Fruit fly (Drosophila melanogaster): Measurements from ENCODE around the gene CG14562.
A peak's percentile ranks its signal among the peaks of the same experiment; 100 is the strongest.

The CG14562 gene

dm6 chr3L:21941615-21942259 is at the start of gene CG14562, which contains the start of gene PolH:
Gene CG14562, plus strand, starts transcription at chr3L:21942221.
Gene PolH, minus strand, starts transcription at chr3L:21941812.
- TF ChIP-seq CG13204 (GFP tag; optimal IDR thresholded peaks at IDR 0.05) = no peak
- no peak for TF ChIP-seq Pif1B (GFP tag; optimal IDR thresholded peaks at IDR 0.05)
- no peak for TF ChIP-seq Ets98B (GFP tag; IDR thresholded peaks at IDR 0.05)
- no peak for TF ChIP-seq CG8301 (tag; optimal IDR thresholded peaks at IDR 0.05)
- no peak for TF ChIP-seq CG10348 (GFP tag; IDR thresholded peaks at IDR 0.05)
- TF ChIP-seq EcR (GFP tag; optimal IDR thresholded peaks at IDR 0.05) = no peak
- no peak for TF ChIP-seq CG4496 (GFP tag; IDR thresholded peaks at IDR 0.05)
- no peak for TF ChIP-seq CG17806 (tag; optimal IDR thresholded peaks at IDR 0.05)
- no peak for TF ChIP-seq CG32121 (GFP tag; IDR thresholded peaks at IDR 0.05)

DNA sequence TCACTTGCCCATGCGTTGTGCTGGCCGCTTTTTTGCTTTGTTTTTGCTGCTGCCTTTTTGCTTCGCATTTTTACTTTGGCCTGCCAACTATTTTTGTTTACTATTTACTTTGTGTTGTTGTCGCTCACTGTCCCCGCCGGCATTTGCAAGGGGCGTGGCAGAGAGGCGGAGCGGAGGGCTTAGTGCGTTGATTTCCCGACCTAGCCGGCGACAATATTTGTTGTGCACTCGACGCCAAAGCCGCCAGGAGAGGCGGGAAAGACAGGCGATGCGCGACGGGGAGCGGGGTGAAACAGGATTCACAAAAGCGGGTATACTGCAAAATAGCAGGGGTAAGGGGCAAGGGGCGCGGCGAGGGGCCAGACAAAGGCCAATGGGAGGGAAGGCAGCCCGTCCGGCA is 49.3 kb upstream of the CG14562 start:
- TF ChIP-seq fd96Ca (GFP tag; IDR thresholded peaks at IDR 0.05) (peak; percentile 65; the same call in 2 of the 3 replicates), CG9948 (tag; optimal IDR thresholded peaks at IDR 0.05) (peak; percentile 35), D1 (tag; optimal IDR thresholded peaks at IDR 0.05) (no peak), CG13204 (GFP tag; optimal IDR thresholded peaks at IDR 0.05) (peak; percentile 97), CG4496 (GFP tag; IDR thresholded peaks at IDR 0.05) (peak; percentile 73; the same call in 2 of the 3 replicates), Pif1A (GFP tag; optimal IDR thresholded peaks at IDR 0.05) (no peak), rn (GFP tag; IDR thresholded peaks at IDR 0.05) (0 out of 2 replicates have a peak, but pooled peaks have one; percentile 24), CG12605 (GFP tag; IDR thresholded peaks at IDR 0.05) (peak; percentile 63; the same call in 1 of the 2 replicates), CG14655 (GFP tag; optimal IDR thresholded peaks at IDR 0.05) (peak; percentile 63), CG15710 (tag; optimal IDR thresholded peaks at IDR 0.05) (peak; percentile 4), CG8301 (tag; optimal IDR thresholded peaks at IDR 0.05) (peak; percentile 30), Ets98B (GFP tag; IDR thresholded peaks at IDR 0.05) (0 out of 2 replicates have a peak, but pooled peaks have one; percentile 49), CG8159 (tag; optimal IDR thresholded peaks at IDR 0.05) (peak; percentile 16), CG34367 (tag; optimal IDR thresholded peaks at IDR 0.05) (peak; percentile 41), EcR (GFP tag; optimal IDR thresholded peaks at IDR 0.05) (peak; percentile 94), CG10348 (GFP tag; IDR thresholded peaks at IDR 0.05) (no peak), CG32121 (GFP tag; IDR thresholded peaks at IDR 0.05) (peak; percentile 78), CG17806 (tag; optimal IDR thresholded peaks at IDR 0.05) (no peak), Pif1B (GFP tag; optimal IDR thresholded peaks at IDR 0.05) (peak; percentile 41), gl (tag; optimal IDR thresholded peaks at IDR 0.05) (peak; percentile 60), Snoo (tag; optimal IDR thresholded peaks at IDR 0.05) (no peak)

DNA sequence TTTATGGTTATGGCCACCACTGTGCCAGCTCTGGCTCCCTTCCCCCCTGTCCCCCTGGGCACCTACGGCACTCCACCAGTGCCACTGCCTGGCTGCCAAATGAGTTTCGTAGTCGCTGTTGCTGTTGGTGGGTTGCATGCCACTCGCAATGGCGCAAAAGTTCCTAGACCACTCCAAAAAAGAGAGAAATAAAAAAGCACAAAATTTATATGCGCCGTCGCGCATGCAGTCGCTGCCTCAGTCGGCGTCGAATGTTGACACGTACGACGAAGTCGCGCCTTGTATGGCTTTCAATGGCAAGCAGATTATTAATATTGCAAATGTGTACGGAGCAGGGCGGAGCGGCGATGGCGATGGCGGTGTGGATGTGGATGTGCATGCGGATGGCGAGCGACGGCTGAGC is 48.3 kb upstream of the CG14562 start:
- TF ChIP-seq CG8159 (tag; optimal IDR thresholded peaks at IDR 0.05) (no peak), Pif1A (GFP tag; optimal IDR thresholded peaks at IDR 0.05) (no peak), CG13204 (GFP tag; optimal IDR thresholded peaks at IDR 0.05) (peak; percentile 93), fd96Ca (GFP tag; IDR thresholded peaks at IDR 0.05) (peak; percentile 66; the same call in 2 of the 3 replicates), CG12605 (GFP tag; IDR thresholded peaks at IDR 0.05) (peak; percentile 38; the same call in 1 of the 2 replicates), CG4496 (GFP tag; IDR thresholded peaks at IDR 0.05) (no peak), CG8301 (tag; optimal IDR thresholded peaks at IDR 0.05) (no peak), CG32121 (GFP tag; IDR thresholded peaks at IDR 0.05) (peak; percentile 23; the same call in 1 of the 2 replicates), Pif1B (GFP tag; optimal IDR thresholded peaks at IDR 0.05) (no peak), gl (tag; optimal IDR thresholded peaks at IDR 0.05) (peak; percentile 60), D1 (tag; optimal IDR thresholded peaks at IDR 0.05) (no peak), CG15710 (tag; optimal IDR thresholded peaks at IDR 0.05) (no peak), EcR (GFP tag; optimal IDR thresholded peaks at IDR 0.05) (peak; percentile 99), CG9948 (tag; optimal IDR thresholded peaks at IDR 0.05) (no peak)

DNA sequence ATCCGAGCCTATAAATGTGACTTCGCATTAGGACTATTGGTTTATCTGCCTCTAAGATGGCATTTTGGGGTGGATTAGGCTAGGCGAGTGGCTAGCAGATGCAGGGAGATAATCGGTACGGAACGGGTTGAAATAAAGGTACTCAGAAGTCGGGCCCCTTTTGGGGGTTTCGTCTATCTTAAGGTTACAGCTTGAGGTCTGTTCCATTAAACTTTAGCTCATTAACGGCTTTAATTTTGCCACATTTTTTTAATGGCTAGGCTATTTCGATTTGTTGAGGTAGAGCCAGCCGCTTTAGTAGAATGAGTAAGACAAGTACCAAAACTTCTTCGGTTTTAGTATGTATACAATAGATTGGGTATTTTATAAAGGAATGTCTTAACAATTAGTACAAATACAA is 47.9 kb upstream of the CG14562 start:
- no peak for TF ChIP-seq CG34367 (tag; optimal IDR thresholded peaks at IDR 0.05)
- no peak for TF ChIP-seq Snoo (tag; optimal IDR thresholded peaks at IDR 0.05)
- no peak for TF ChIP-seq Pif1A (GFP tag; optimal IDR thresholded peaks at IDR 0.05)
- TF ChIP-seq CG4496 (GFP tag; IDR thresholded peaks at IDR 0.05) = no peak
- no peak for TF ChIP-seq CG32121 (GFP tag; IDR thresholded peaks at IDR 0.05)
- peak; percentile 9 for TF ChIP-seq CG17806 (tag; optimal IDR thresholded peaks at IDR 0.05)
- TF ChIP-seq Pif1B (GFP tag; optimal IDR thresholded peaks at IDR 0.05) = no peak
- peak; percentile 45 for TF ChIP-seq CG9948 (tag; optimal IDR thresholded peaks at IDR 0.05)
- no peak for TF ChIP-seq EcR (GFP tag; optimal IDR thresholded peaks at IDR 0.05)
- TF ChIP-seq CG15710 (tag; optimal IDR thresholded peaks at IDR 0.05) = no peak
- no peak for TF ChIP-seq rn (GFP tag; IDR thresholded peaks at IDR 0.05)
- no peak for TF ChIP-seq D1 (tag; optimal IDR thresholded peaks at IDR 0.05)
- peak; percentile 50 for TF ChIP-seq CG8301 (tag; optimal IDR thresholded peaks at IDR 0.05)
- no peak for TF ChIP-seq CG10348 (GFP tag; IDR thresholded peaks at IDR 0.05)
- TF ChIP-seq CG14655 (GFP tag; optimal IDR thresholded peaks at IDR 0.05) = peak; percentile 63
- no peak for TF ChIP-seq CG12605 (GFP tag; IDR thresholded peaks at IDR 0.05)
- TF ChIP-seq fd96Ca (GFP tag; IDR thresholded peaks at IDR 0.05) = no peak

- TF ChIP-seq Pif1B (GFP tag; optimal IDR thresholded peaks at IDR 0.05) (peak; percentile 51), CG8159 (tag; optimal IDR thresholded peaks at IDR 0.05) (peak; percentile 1), CG12605 (GFP tag; IDR thresholded peaks at IDR 0.05) (no peak; the same call in 1 of the 2 replicates), Pif1A (GFP tag; optimal IDR thresholded peaks at IDR 0.05) (peak; percentile 2), CG4496 (GFP tag; IDR thresholded peaks at IDR 0.05) (peak; percentile 67), rn (GFP tag; IDR thresholded peaks at IDR 0.05) (0 out of 2 replicates have a peak, but pooled peaks have one; percentile 12), CG8301 (tag; optimal IDR thresholded peaks at IDR 0.05) (peak; percentile 20), CG13204 (GFP tag; optimal IDR thresholded peaks at IDR 0.05) (peak; percentile 98), CG10348 (GFP tag; IDR thresholded peaks at IDR 0.05) (no peak), EcR (GFP tag; optimal IDR thresholded peaks at IDR 0.05) (peak; percentile 100), gl (tag; optimal IDR thresholded peaks at IDR 0.05) (peak; percentile 42), CG34367 (tag; optimal IDR thresholded peaks at IDR 0.05) (no peak), CG32121 (GFP tag; IDR thresholded peaks at IDR 0.05) (0 out of 2 replicates have a peak, but pooled peaks have one; percentile 58), fd96Ca (GFP tag; IDR thresholded peaks at IDR 0.05) (peak; percentile 65; the same call in 2 of the 3 replicates), CG14655 (GFP tag; optimal IDR thresholded peaks at IDR 0.05) (peak; percentile 37), D1 (tag; optimal IDR thresholded peaks at IDR 0.05) (no peak)
These were observed 47.2 kb upstream of the CG14562 start for dm6 chr3L:21894774-21895173.
